Worm (Caenorhabditis elegans): ENCODE data around the gene R04B5.7.

DNA sequence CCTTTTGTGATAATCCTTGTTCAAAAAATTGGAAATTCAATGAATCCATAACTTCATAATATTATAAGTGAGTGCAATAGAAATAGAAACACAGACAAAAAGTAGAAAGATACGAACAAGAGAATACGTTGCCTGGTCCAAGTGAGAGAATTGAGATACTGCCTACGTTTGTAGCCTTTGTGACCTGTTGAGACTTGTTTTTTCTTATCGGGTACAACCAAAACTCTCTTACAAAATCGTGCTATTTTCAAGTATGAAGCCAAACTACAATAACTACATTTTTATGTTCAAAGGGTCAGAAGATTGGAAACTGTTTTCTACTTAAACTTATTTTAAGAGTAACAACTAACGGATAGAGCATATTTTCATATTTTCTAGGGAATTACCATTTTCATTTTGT is 8.7 kb downstream of the R04B5.7 start, which contains the start of gene nhr-205:
- TF ChIP-seq ets-4 (tag; optimal IDR thresholded peaks at IDR 0.05) (no peak), nhr-11 (tag; optimal IDR thresholded peaks at IDR 0.05) (no peak), K09A11.1 (tag; optimal IDR thresholded peaks at IDR 0.05; ENCODE audit: insufficient read depth) (no peak), pqm-1 (tag; optimal IDR thresholded peaks at IDR 0.05) (no peak)

Data from whole organism, late embryonic.